Worm (Caenorhabditis elegans): ENCODE data around the gene aipl-1.

aipl-1 gene

ce11 chrV:15182407-15182806 lies 45.8 kb upstream of the aipl-1 start, which contains the start of gene fbxa-84:
Gene fbxa-84, plus strand, starts transcription at chrV:15182440.
- TF ChIP-seq nhr-28 (tag; optimal IDR thresholded peaks at IDR 0.05) (peak; percentile 10), dve-1 (tag; optimal IDR thresholded peaks at IDR 0.05; ENCODE audit: insufficient read depth) (peak; percentile 2), pqm-1 (tag; optimal IDR thresholded peaks at IDR 0.05) (peak; percentile 9), hlh-30 (tag; optimal IDR thresholded peaks at IDR 0.05; ENCODE audit: insufficient read depth) (no peak), dmd-6 (GFP tag; IDR thresholded peaks at IDR 0.05) (peak; percentile 33; the same call in 1 of the 2 replicates), ZK546.5 (tag; optimal IDR thresholded peaks at IDR 0.05) (no peak)

- TF ChIP-seq ces-1 (GFP tag; optimal IDR thresholded peaks at IDR 0.05) (no peak), mxl-3 (GFP tag; optimal IDR thresholded peaks at IDR 0.05) (no peak), zfp-3 (GFP tag; conservative IDR thresholded peaks at IDR 0.05) (no peak), F44E2.7 (GFP tag; IDR thresholded peaks at IDR 0.05) (no peak), snpc-4 (tag; optimal IDR thresholded peaks at IDR 0.05) (no peak), ceh-44 (GFP tag; IDR thresholded peaks at IDR 0.05) (no peak), D1046.2 (GFP tag; IDR thresholded peaks at IDR 0.05) (no peak), spr-1 (tag; optimal IDR thresholded peaks at IDR 0.05) (no peak), jun-1 (tag; optimal IDR thresholded peaks at IDR 0.05) (no peak)
Observed at ce11 chrV:15181899-15182298, 45.3 kb upstream of the aipl-1 start.

ce11 chrV:15179757-15180156 lies 43.2 kb upstream of the aipl-1 start, which contains the start of gene T09F5.10:
Gene T09F5.10, plus strand, starts transcription at chrV:15180057.
- TF ChIP-seq snpc-1.2 (GFP tag; IDR thresholded peaks at IDR 0.05) (no peak), madf-5 (GFP tag; IDR thresholded peaks at IDR 0.05) (no peak), ceh-62 (tag; optimal IDR thresholded peaks at IDR 0.05) (no peak), R02D3.7 (tag; optimal IDR thresholded peaks at IDR 0.05) (no peak), mep-1 (tag; optimal IDR thresholded peaks at IDR 0.05) (no peak), zip-11 (GFP tag; IDR thresholded peaks at IDR 0.05) (no peak), nhr-42 (GFP tag; IDR thresholded peaks at IDR 0.05) (no peak), ceh-44 (GFP tag; IDR thresholded peaks at IDR 0.05) (no peak), Y5F2A.4 (GFP tag; optimal IDR thresholded peaks at IDR 0.05) (no peak), dmd-8 (GFP tag; IDR thresholded peaks at IDR 0.05) (no peak), nhr-11 (tag; optimal IDR thresholded peaks at IDR 0.05) (no peak), nhr-76 (tag; optimal IDR thresholded peaks at IDR 0.05) (no peak), nhr-111 (GFP tag; optimal IDR thresholded peaks at IDR 0.05) (no peak)

ce11 chrV:15175459-15175858 lies 38.9 kb upstream of the aipl-1 start, which contains the start of gene clec-47:
Gene clec-47, plus strand, starts transcription at chrV:15175759.
- TF ChIP-seq nhr-28 (tag; optimal IDR thresholded peaks at IDR 0.05), result peak; percentile 19
- TF ChIP-seq nhr-6 (tag; optimal IDR thresholded peaks at IDR 0.05), result no peak
- peak in 1 of 2 experiments; percentile 31 for TF ChIP-seq hif-1 (tag; optimal IDR thresholded peaks at IDR 0.05)

ce11 chrV:15168018-15168417 lies 31.4 kb upstream of the aipl-1 start:
- peak; percentile 43 for TF ChIP-seq hlh-30 (tag; optimal IDR thresholded peaks at IDR 0.05; ENCODE audit: insufficient read depth)
- peak; percentile 74 for TF ChIP-seq nhr-28 (tag; optimal IDR thresholded peaks at IDR 0.05)

- TF ChIP-seq lin-29 (GFP tag; IDR thresholded peaks at IDR 0.05) (no peak), nhr-10 (tag; optimal IDR thresholded peaks at IDR 0.05) (no peak), mdl-1 (tag; optimal IDR thresholded peaks at IDR 0.05) (no peak), lin-15B (tag; optimal IDR thresholded peaks at IDR 0.05) (no peak)
Observed at ce11 chrV:15162697-15163096, 26.1 kb upstream of the aipl-1 start, which contains the start of gene srz-11. Gene srz-11, plus strand, starts transcription at chrV:15163082.

Data from whole organism, L4 larva.